Worm (Caenorhabditis elegans) whole organism, L4 larva: ENCODE data around the gene C15H9.2.

ENCODE experiments used
- D1046.2 ChIP-seq: fragments of 200-800 bp; sonication (Bioruptor generic); IDR thresholded peaks from 2 replicates; pipeline ENCODE4 v1.3.6; 2022; ENCODE audit warnings: missing genetic modification characterization, missing compliant biosample characterization
- F26F4.8 ChIP-seq: fragments of 200-800 bp; sonication (Bioruptor generic); conservative IDR thresholded peaks from 2 replicates; pipeline ENCODE4 v1.3.6; 2022; ENCODE audit warnings: missing genetic modification characterization, missing compliant biosample characterization
- F44E2.7 ChIP-seq: fragments of 200-800 bp; sonication (Bioruptor generic); IDR thresholded peaks from 2 replicates; pipeline ENCODE4 v2.1.2; 2022; ENCODE audit warnings: missing genetic modification characterization, missing compliant biosample characterization
- T26A8.4 ChIP-seq: fragments of 200-800 bp; sonication (Bioruptor generic); IDR thresholded peaks from 2 replicates; pipeline ENCODE4 v1.3.6; 2022; ENCODE audit warnings: missing genetic modification characterization, missing compliant biosample characterization
- Y5F2A.4 ChIP-seq: fragments of 200-800 bp; sonication (Bioruptor generic); optimal IDR thresholded peaks from 2 replicates; lab custom pipeline; 2018; ENCODE audit warnings: mild to moderate bottlenecking, missing genetic modification characterization, missing compliant biosample characterization
- arid-1 ChIP-seq: fragments of 200-800 bp; sonication (Bioruptor generic); conservative IDR thresholded peaks from 2 replicates; pipeline ENCODE4 v1.3.6; 2022; ENCODE audit warnings: missing genetic modification reagents, missing genetic modification characterization, missing compliant biosample characterization
- ceh-20 ChIP-seq: fragments of 200-800 bp; sonication (Bioruptor generic); IDR thresholded peaks from 2 replicates; pipeline ENCODE4 v1.3.6; 2022; ENCODE audit warnings: missing genetic modification reagents, missing genetic modification characterization, missing compliant biosample characterization
- ceh-62 ChIP-seq: sonication (generic microtip); optimal IDR thresholded peaks from 2 replicates; lab custom pipeline; 2017; ENCODE audit warnings: missing biosample characterization, missing genetic modification characterization
- ceh-82 ChIP-seq: sonication (generic microtip); optimal IDR thresholded peaks from 2 replicates; lab custom pipeline; 2017; ENCODE audit warnings: missing biosample characterization, missing genetic modification characterization
- ces-1 ChIP-seq: fragments of 150-350 bp; sonication (generic microtip); optimal IDR thresholded peaks from 4 replicates; lab custom pipeline; 2014; ENCODE audit warnings: missing biosample characterization, missing genetic modification reagents, missing genetic modification characterization
- ctbp-1 ChIP-seq: fragments of 200-800 bp; sonication (Bioruptor generic); IDR thresholded peaks from 2 replicates; pipeline ENCODE4 v1.3.6; 2022; ENCODE audit warnings: missing genetic modification reagents, missing genetic modification characterization, missing compliant biosample characterization
- daf-16 ChIP-seq, 3 experiments: sonication (generic microtip); optimal IDR thresholded peaks; 2 replicates each; lab custom pipeline; 2016 to 2017; ENCODE audit warnings: missing genetic modification characterization in 3 of 3, missing genetic modification reagents in 3 of 3, mild to moderate bottlenecking in 2 of 3, missing compliant biosample characterization in 2 of 3, missing biosample characterization in 1 of 3, moderate library complexity in 1 of 3
- duxl-1 ChIP-seq: sonication (generic microtip); optimal IDR thresholded peaks from 2 replicates; lab custom pipeline; 2016; ENCODE audit warnings: mild to moderate bottlenecking, missing genetic modification characterization, moderate library complexity, missing compliant biosample characterization; ENCODE audit not compliant: poor library complexity
- dve-1 ChIP-seq: sonication (generic microtip); optimal IDR thresholded peaks from 2 replicates; lab custom pipeline; 2017; ENCODE audit warnings: antibody characterized with exemption, mild to moderate bottlenecking, missing genetic modification characterization, missing compliant biosample characterization; ENCODE audit not compliant: insufficient read depth
- fos-1 ChIP-seq: fragments of 150-350 bp; optimal IDR thresholded peaks from 2 replicates; lab custom pipeline; 2014; ENCODE audit warnings: missing biosample characterization, missing genetic modification characterization
- hlh-11 ChIP-seq: fragments of 200-800 bp; sonication (Bioruptor generic); optimal IDR thresholded peaks from 2 replicates; lab custom pipeline; 2018; ENCODE audit warnings: mild to moderate bottlenecking, missing genetic modification characterization, missing compliant biosample characterization
- hmg-1.1 ChIP-seq: fragments of 200-800 bp; sonication (Bioruptor generic); IDR thresholded peaks from 2 replicates; pipeline ENCODE4 v1.3.6; 2022; ENCODE audit warnings: missing genetic modification reagents, missing genetic modification characterization, missing compliant biosample characterization
- madf-5 ChIP-seq, 2 experiments: fragments of 200-800 bp; sonication (Bioruptor generic); IDR thresholded peaks; 2 replicates each; pipeline ENCODE4 v1.3.6; 2022; ENCODE audit warnings: missing compliant biosample characterization in 2 of 2, missing genetic modification characterization in 2 of 2
- madf-9 ChIP-seq: fragments of 200-800 bp; sonication (Bioruptor generic); conservative IDR thresholded peaks from 2 replicates; pipeline ENCODE4 v1.3.6; 2022; ENCODE audit warnings: missing genetic modification reagents, missing genetic modification characterization, missing compliant biosample characterization
- nhr-10 ChIP-seq: fragments of 150-350 bp; optimal IDR thresholded peaks from 2 replicates; lab custom pipeline; 2014; ENCODE audit warnings: missing biosample characterization, missing genetic modification characterization
- nhr-102 ChIP-seq: sonication (generic microtip); optimal IDR thresholded peaks from 2 replicates; lab custom pipeline; 2016; ENCODE audit warnings: mild to moderate bottlenecking, missing genetic modification characterization, moderate library complexity, missing compliant biosample characterization
- nhr-111 ChIP-seq: fragments of 200-800 bp; sonication (Bioruptor generic); optimal IDR thresholded peaks from 2 replicates; lab custom pipeline; 2018; ENCODE audit warnings: mild to moderate bottlenecking, missing genetic modification characterization, missing compliant biosample characterization
- nhr-237 ChIP-seq: sonication (generic microtip); optimal IDR thresholded peaks from 2 replicates; lab custom pipeline; 2017; ENCODE audit warnings: missing biosample characterization, missing genetic modification characterization
- nhr-25 ChIP-seq: sonication (generic microtip); optimal IDR thresholded peaks from 2 replicates; lab custom pipeline; 2017; ENCODE audit warnings: missing genetic modification characterization, mild to moderate bottlenecking, missing compliant biosample characterization, antibody characterized with exemption, moderate library complexity, borderline replicate concordance; ENCODE audit not compliant: insufficient read depth
- nhr-6 ChIP-seq: fragments of 150-350 bp; optimal IDR thresholded peaks from 2 replicates; lab custom pipeline; 2014; ENCODE audit warnings: missing biosample characterization, missing genetic modification characterization
- pha-4 ChIP-seq, 2 experiments: fragments of 150-350 bp in 1 of 2; fragments of 200-800 bp in 1 of 2; sonication (Bioruptor generic) in 1 of 2; IDR thresholded peaks in 1 of 2; optimal IDR thresholded peaks in 1 of 2; 2 replicates each; pipeline versions ENCODE4 v1.3.6 to Lab custom; 2014 to 2022; ENCODE audit warnings: missing genetic modification characterization in 2 of 2, missing genetic modification reagents in 2 of 2, missing biosample characterization in 1 of 2, missing compliant biosample characterization in 1 of 2
- php-3 ChIP-seq: fragments of 200-800 bp; sonication (Bioruptor generic); IDR thresholded peaks from 2 replicates; pipeline ENCODE4 v1.3.6; 2022; ENCODE audit warnings: missing genetic modification reagents, missing genetic modification characterization, missing compliant biosample characterization
- sdz-12 ChIP-seq: fragments of 200-800 bp; sonication (Bioruptor generic); optimal IDR thresholded peaks from 2 replicates; lab custom pipeline; 2018; ENCODE audit warnings: mild to moderate bottlenecking, missing genetic modification characterization, missing compliant biosample characterization
- set-16 ChIP-seq: fragments of 200-800 bp; sonication (Bioruptor generic); IDR thresholded peaks from 2 replicates; pipeline ENCODE4 v1.3.6; 2022; ENCODE audit warnings: missing genetic modification reagents, missing genetic modification characterization, missing compliant biosample characterization
- skn-1 ChIP-seq: fragments of 150-350 bp; optimal IDR thresholded peaks from 2 replicates; lab custom pipeline; 2014; ENCODE audit warnings: missing biosample characterization, missing genetic modification characterization
- spr-1 ChIP-seq: sonication (generic microtip); optimal IDR thresholded peaks from 2 replicates; lab custom pipeline; 2016; ENCODE audit warnings: mild to moderate bottlenecking, missing genetic modification characterization, missing compliant biosample characterization
- tra-1 ChIP-seq: fragments of 200-800 bp; sonication (Bioruptor generic); IDR thresholded peaks from 2 replicates; pipeline ENCODE4 v1.3.6; 2022; ENCODE audit warnings: missing genetic modification reagents, missing genetic modification characterization, missing compliant biosample characterization
- unc-62 ChIP-seq, 3 experiments: fragments of 150-350 bp in 1 of 3; sonication (generic microtip); optimal IDR thresholded peaks in 2 of 3; peaks in 1 of 3; 1 replicate in 1 of 3; 2 replicates in 2 of 3; lab custom pipeline; 2014 to 2017; ENCODE audit warnings: missing biosample characterization in 3 of 3, missing genetic modification characterization in 3 of 3, missing genetic modification reagents in 3 of 3, missing genotype in 1 of 3
- vab-7 ChIP-seq: fragments of 200-800 bp; sonication (Bioruptor generic); IDR thresholded peaks from 2 replicates; pipeline ENCODE4 v1.3.6; 2022; ENCODE audit warnings: missing genetic modification reagents, missing genetic modification characterization, missing compliant biosample characterization
- zag-1 ChIP-seq: fragments of 150-350 bp; optimal IDR thresholded peaks from 2 replicates; lab custom pipeline; 2014; ENCODE audit warnings: missing biosample characterization, missing genetic modification characterization
- zfp-3 ChIP-seq: fragments of 200-800 bp; sonication (Bioruptor generic); conservative IDR thresholded peaks from 2 replicates; pipeline ENCODE4 v1.3.6; 2022; ENCODE audit warnings: missing genetic modification reagents, missing genetic modification characterization, missing compliant biosample characterization
- ztf-7 ChIP-seq: fragments of 150-350 bp; optimal IDR thresholded peaks from 2 replicates; lab custom pipeline; 2014; ENCODE audit warnings: missing biosample characterization, missing genetic modification characterization

Gene C15H9.2

ce11 chrX:6081793-6082192, 36.5 kb upstream of the C15H9.2 start (continued):
- TF ChIP-seq tra-1 (0 out of 2 replicates have a peak, but pooled peaks have one; percentile 30), hlh-11 (peak; percentile 3), ceh-20 (GFP tag; lab: Robert Waterston, UW) (no peak), pha-4 (GFP tag; IDR thresholded peaks at IDR 0.05; lab: Robert Waterston, UW) (no peak), pha-4 (tag; optimal IDR thresholded peaks at IDR 0.05; lab: Kevin White, UChicago) (no peak), ceh-82 (no peak), fos-1 (no peak), ceh-62 (tag; lab: Kevin White, UChicago) (no peak), spr-1 (tag; lab: Kevin White, UChicago) (no peak), sdz-12 (GFP tag; lab: Kevin White, UChicago) (no peak), F44E2.7 (no peak), nhr-102 (tag; lab: Kevin White, UChicago) (no peak), arid-1 (GFP tag; lab: Robert Waterston, UW) (no peak)

ce11 chrX:6082660-6083059, 35.7 kb upstream of the C15H9.2 start, which contains the start of gene C45B2.3:
C45B2.3 (plus strand) TSS chrX:6082960.
- TF ChIP-seq skn-1 (tag; lab: Kevin White, UChicago) (no peak), nhr-237 (tag; lab: Kevin White, UChicago) (no peak), F26F4.8 (no peak), zag-1 (no peak), unc-62 (GFP tag; optimal IDR thresholded peaks at IDR 0.05 in 1 of 2; lab: Kevin White, UChicago) (no peak), unc-62 (tag; optimal IDR thresholded peaks at IDR 0.05; lab: Kevin White, UChicago) (no peak), php-3 (GFP tag; lab: Robert Waterston, UW) (no peak), Y5F2A.4 (no peak), ctbp-1 (GFP tag; lab: Robert Waterston, UW) (no peak), nhr-25 (tag; lab: Kevin White, UChicago) (no peak), zfp-3 (no peak), nhr-111 (GFP tag; lab: Kevin White, UChicago) (no peak), daf-16 (GFP tag; optimal IDR thresholded peaks at IDR 0.05; lab: Kevin White, UChicago) (no peak), daf-16 (tag; optimal IDR thresholded peaks at IDR 0.05; lab: Kevin White, UChicago) (no peak), fos-1 (no peak), ceh-82 (no peak), nhr-102 (tag; lab: Kevin White, UChicago) (no peak)
- TF ChIP-seq, all 104 proteins: peak for 0

DNA sequence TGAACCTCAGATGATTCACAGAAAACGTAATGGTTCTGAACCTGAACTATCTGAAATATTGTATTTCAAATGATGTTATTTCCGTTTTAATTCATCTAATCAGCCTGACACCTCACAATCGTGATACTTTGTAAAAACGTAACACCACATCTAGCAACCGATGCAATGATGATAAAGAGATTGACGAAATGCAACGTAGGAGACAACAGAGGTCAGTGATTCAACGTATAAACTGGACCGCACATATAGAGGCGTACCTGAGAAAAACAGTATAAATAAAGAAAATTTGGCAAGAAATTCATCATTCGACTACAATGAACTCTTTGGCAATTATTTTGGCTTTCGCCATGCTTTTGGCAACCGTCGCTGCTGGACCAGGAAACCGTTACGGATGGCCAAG, 33.9 kb upstream of the C15H9.2 start, which contains the start of gene C45B2.2:
C45B2.2 (plus strand) TSS at position 301 of the 400 bp plus-strand sequence.
- TF ChIP-seq ztf-7 (tag; lab: Kevin White, UChicago) = no peak
- TF ChIP-seq nhr-6 = no peak
- no peak for TF ChIP-seq nhr-10 (tag; lab: Kevin White, UChicago)
- no peak for TF ChIP-seq madf-9 (GFP tag; lab: Robert Waterston, UW)
- no peak for TF ChIP-seq F44E2.7

DNA sequence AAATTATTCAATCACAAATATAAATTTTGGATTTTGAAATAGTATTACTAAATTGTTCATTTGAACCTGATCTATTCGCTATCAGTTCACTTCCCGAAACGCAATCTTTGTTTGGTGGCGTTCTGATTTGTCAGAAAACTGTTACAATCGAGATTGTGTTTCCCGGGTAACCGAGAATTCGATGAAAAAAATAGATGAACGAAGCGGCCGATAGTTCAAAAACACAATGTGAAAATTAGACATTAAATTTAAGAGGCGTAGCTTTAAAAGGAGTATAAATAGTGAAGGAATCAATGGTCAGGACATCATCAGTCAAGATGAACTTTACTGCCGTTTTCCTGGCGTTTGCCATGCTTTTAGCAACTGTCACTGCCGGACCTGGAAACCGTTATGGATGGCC, 32.5 kb upstream of the C15H9.2 start, which contains the start of gene C45B2.1:
C45B2.1 (plus strand) TSS at position 301 of the 400 bp plus-strand sequence.
- TF ChIP-seq vab-7 (GFP tag; lab: Robert Waterston, UW) = no peak
- TF ChIP-seq Y5F2A.4 = no peak
- TF ChIP-seq dve-1 (tag; lab: Kevin White, UChicago) = no peak
- TF ChIP-seq php-3 (GFP tag; lab: Robert Waterston, UW) = no peak
- no peak for TF ChIP-seq nhr-237 (tag; lab: Kevin White, UChicago)
- no peak for TF ChIP-seq F44E2.7
- TF ChIP-seq spr-1 (tag; lab: Kevin White, UChicago) = no peak
- no peak for TF ChIP-seq duxl-1 (tag; lab: Kevin White, UChicago)
- no peak for TF ChIP-seq hmg-1.1 (GFP tag; lab: Robert Waterston, UW)
- TF ChIP-seq T26A8.4 (GFP tag; lab: Robert Waterston, UW) = no peak
- no peak for TF ChIP-seq madf-5 (GFP tag; IDR thresholded peaks at IDR 0.05; lab: Robert Waterston, UW)
- no peak for TF ChIP-seq ces-1
- no peak for TF ChIP-seq set-16 (GFP tag; lab: Robert Waterston, UW)
- no peak for TF ChIP-seq ztf-7 (tag; lab: Kevin White, UChicago)
- TF ChIP-seq D1046.2 (GFP tag; lab: Robert Waterston, UW) = no peak
